Worm (Caenorhabditis elegans) whole organism, dauer: ENCODE data around the gene dhs-15.

Source experiments
- unc-62 ChIP-seq: sonication (generic microtip); optimal IDR thresholded peaks from 2 replicates; lab custom pipeline; 2017; ENCODE audit warnings: missing biosample characterization, missing genetic modification reagents, missing genetic modification characterization

The dhs-15 gene

ce11 chrV:2727101-2727500 lies 42.6 kb downstream of the dhs-15 start, which contains the start of gene str-13:
TSS of gene str-13 (minus strand) at chrV:2727201.
- TF ChIP-seq unc-62, result no peak

- no peak for TF ChIP-seq unc-62
Measured at ce11 chrV:2725225-2725624, 44.4 kb downstream of the dhs-15 start, which contains the start of gene srg-59. TSS of gene srg-59 (minus strand) at chrV:2725325.

- no peak for TF ChIP-seq unc-62
Measured at ce11 chrV:2722555-2722954, 47.1 kb downstream of the dhs-15 start, which contains the start of gene srg-60. TSS of gene srg-60 (minus strand) at chrV:2722655.

ce11 chrV:2720763-2721162 lies 48.9 kb downstream of the dhs-15 start, which contains the start of gene srt-27:
TSS of gene srt-27 (minus strand) at chrV:2720863.
- no peak for TF ChIP-seq unc-62

DNA sequence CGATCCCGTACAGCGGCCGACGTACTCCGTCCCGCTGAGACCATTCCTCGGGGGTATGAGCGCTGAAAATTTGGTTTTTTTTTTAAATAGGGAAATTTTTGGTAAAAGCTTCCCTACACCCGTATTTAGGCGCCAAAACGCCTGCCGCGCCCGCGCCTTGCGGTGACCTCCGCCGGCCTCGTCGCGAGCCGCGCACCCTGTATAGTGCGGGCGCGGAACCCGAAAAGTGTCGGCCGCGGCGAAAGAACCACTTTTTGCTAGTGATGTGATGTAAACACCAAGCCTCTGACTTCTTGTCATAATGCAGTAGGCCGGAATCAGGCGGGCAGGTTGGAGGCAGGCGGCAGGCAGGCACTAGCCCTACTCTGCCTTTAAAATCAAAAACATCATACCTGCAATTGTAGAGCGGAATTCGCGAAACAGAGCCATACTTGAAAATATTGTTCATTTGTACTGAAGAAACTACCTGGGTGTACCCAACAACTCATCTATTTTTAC lies 50.9 kb downstream of the dhs-15 start, which contains the start of gene srt-29:
TSS of gene srt-29 (minus strand) at position 448 of the 498 bp plus-strand sequence.
- TF ChIP-seq unc-62, result no peak
